Worm (Caenorhabditis elegans): Measurements from ENCODE around the gene F15E6.3.

Gene F15E6.3

DNA sequence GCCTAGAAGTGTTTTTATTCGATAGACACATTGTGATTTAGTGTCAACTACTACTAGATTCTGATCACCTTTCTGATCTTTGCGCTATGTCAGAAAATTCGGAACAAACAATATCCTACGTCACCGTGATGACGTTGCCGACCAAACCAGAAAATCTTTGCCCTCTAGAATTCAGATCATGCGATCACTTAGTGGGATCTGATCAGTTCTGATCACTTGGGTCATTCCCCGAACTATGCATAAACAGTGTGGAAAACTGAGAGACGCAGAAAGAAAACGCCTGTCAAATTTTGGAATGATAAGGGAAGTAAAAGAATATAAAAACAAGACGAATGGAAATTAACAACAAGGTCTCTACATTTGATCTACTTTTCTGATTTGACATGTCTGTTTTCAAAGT, at the start of gene F15E6.3:
TSS of gene F15E6.3 (plus strand) at position 344 of the 400 bp plus-strand sequence.
- TF ChIP-seq ceh-16 (tag; optimal IDR thresholded peaks at IDR 0.05): no peak
- TF ChIP-seq nhr-129 (tag; optimal IDR thresholded peaks at IDR 0.05): peak; percentile 18
- peak; percentile 72 for TF ChIP-seq nhr-21 (tag; optimal IDR thresholded peaks at IDR 0.05)
- no peak for TF ChIP-seq nhr-12 (tag; optimal IDR thresholded peaks at IDR 0.05)
- TF ChIP-seq nhr-6 (tag; optimal IDR thresholded peaks at IDR 0.05): no peak
- TF ChIP-seq nhr-25 (tag; optimal IDR thresholded peaks at IDR 0.05): peak; percentile 72
- no peak for TF ChIP-seq unc-62 (GFP tag; optimal IDR thresholded peaks at IDR 0.05)
- TF ChIP-seq sma-3 (GFP tag; optimal IDR thresholded peaks at IDR 0.05): peak; percentile 85
- TF ChIP-seq sma-9 (GFP tag; optimal IDR thresholded peaks at IDR 0.05): peak; percentile 78
- TF ChIP-seq sma-9 (tag; optimal IDR thresholded peaks at IDR 0.05): no peak
- peak; percentile 23 for TF ChIP-seq gmeb-1 (tag; optimal IDR thresholded peaks at IDR 0.05)

DNA sequence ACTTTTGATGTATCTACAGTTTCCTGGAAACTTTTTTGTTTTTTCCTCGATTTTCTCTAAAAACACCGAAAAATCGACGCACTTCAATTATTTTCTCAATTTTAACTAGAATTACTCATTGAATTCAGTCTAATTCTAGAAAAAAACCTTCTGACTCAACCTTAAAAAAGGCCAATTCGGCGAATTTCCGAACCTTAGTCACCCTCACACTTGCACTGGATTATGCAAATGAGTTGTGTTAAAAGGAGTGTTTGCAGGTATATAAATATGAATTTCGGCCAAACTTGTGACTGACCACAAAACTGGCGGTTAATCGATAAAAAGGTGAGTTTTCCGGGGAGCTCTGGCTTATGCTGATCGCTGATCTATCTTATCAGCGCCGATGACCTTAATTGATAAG, 48.2 kb upstream of the F15E6.3 start, which contains the start of gene ttr-20:
TSS of gene ttr-20 (plus strand) at position 301 of the 400 bp plus-strand sequence.
- TF ChIP-seq fos-1 (tag; optimal IDR thresholded peaks at IDR 0.05) (no peak), alr-1 (tag; optimal IDR thresholded peaks at IDR 0.05) (no peak), ztf-4 (tag; optimal IDR thresholded peaks at IDR 0.05) (no peak), ztf-1 (GFP tag; conservative IDR thresholded peaks at IDR 0.05) (no peak), zag-1 (tag; optimal IDR thresholded peaks at IDR 0.05) (no peak), ceh-16 (tag; optimal IDR thresholded peaks at IDR 0.05) (no peak), R02D3.7 (tag; optimal IDR thresholded peaks at IDR 0.05) (no peak)

DNA sequence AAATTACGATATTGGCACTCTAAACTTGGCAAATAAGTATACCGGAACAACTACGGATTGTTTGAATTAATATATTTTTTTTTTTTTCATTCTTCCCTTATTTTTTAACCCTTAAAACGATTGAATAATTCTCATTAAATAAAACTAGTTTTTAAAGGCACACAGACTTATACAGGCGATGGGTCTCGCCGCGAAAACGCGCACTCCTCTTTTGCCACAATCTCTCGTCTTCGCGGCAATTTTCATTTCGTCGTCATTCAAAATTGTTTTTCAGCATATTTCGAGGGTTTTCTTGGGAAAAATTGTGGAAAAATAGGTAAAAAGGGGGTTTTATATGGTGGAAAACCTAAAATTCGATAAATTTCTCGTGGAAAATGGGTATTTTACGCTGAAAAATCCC, 47.4 kb upstream of the F15E6.3 start:
- TF ChIP-seq crh-2 (tag; optimal IDR thresholded peaks at IDR 0.05) (peak; percentile 11), lin-13 (GFP tag; optimal IDR thresholded peaks at IDR 0.05) (peak; percentile 35), sma-9 (GFP tag; optimal IDR thresholded peaks at IDR 0.05) (peak; percentile 66), sma-9 (tag; optimal IDR thresholded peaks at IDR 0.05) (no peak), dmd-4 (tag; optimal IDR thresholded peaks at IDR 0.05) (no peak), alr-1 (tag; optimal IDR thresholded peaks at IDR 0.05) (no peak), nhr-25 (tag; optimal IDR thresholded peaks at IDR 0.05) (peak; percentile 33), ceh-16 (tag; optimal IDR thresholded peaks at IDR 0.05) (no peak), R02D3.7 (tag; optimal IDR thresholded peaks at IDR 0.05) (no peak), nhr-129 (tag; optimal IDR thresholded peaks at IDR 0.05) (no peak), peb-1 (tag; optimal IDR thresholded peaks at IDR 0.05) (no peak), fos-1 (tag; optimal IDR thresholded peaks at IDR 0.05) (no peak), nhr-6 (tag; optimal IDR thresholded peaks at IDR 0.05) (no peak), lin-39 (tag; optimal IDR thresholded peaks at IDR 0.05) (no peak), egl-27 (tag; optimal IDR thresholded peaks at IDR 0.05) (no peak), unc-62 (GFP tag; optimal IDR thresholded peaks at IDR 0.05) (no peak), zag-1 (tag; optimal IDR thresholded peaks at IDR 0.05) (no peak), ama-1 (optimal IDR thresholded peaks at IDR 0.05) (no peak), snpc-4 (tag; optimal IDR thresholded peaks at IDR 0.05) (peak; percentile 42), ztf-11 (tag; optimal IDR thresholded peaks at IDR 0.05) (no peak), mab-5 (tag; optimal IDR thresholded peaks at IDR 0.05) (no peak), lsy-2 (tag; optimal IDR thresholded peaks at IDR 0.05) (peak; percentile 39 to 85), ceh-82 (tag; optimal IDR thresholded peaks at IDR 0.05) (no peak), mbf-1 (tag; optimal IDR thresholded peaks at IDR 0.05) (no peak), elt-1 (tag; optimal IDR thresholded peaks at IDR 0.05) (no peak), nhr-237 (tag; optimal IDR thresholded peaks at IDR 0.05) (no peak), nhr-12 (tag; optimal IDR thresholded peaks at IDR 0.05) (no peak), nhr-11 (tag; optimal IDR thresholded peaks at IDR 0.05) (no peak), ztf-1 (GFP tag; conservative IDR thresholded peaks at IDR 0.05) (no peak), sem-4 (tag; optimal IDR thresholded peaks at IDR 0.05) (no peak), unc-39 (tag; optimal IDR thresholded peaks at IDR 0.05) (no peak), nhr-10 (tag; optimal IDR thresholded peaks at IDR 0.05) (no peak), elt-3 (tag; optimal IDR thresholded peaks at IDR 0.05) (no peak), skn-1 (tag; optimal IDR thresholded peaks at IDR 0.05) (no peak), C34F6.9 (tag; optimal IDR thresholded peaks at IDR 0.05) (peak; percentile 51), nhr-77 (tag; optimal IDR thresholded peaks at IDR 0.05) (no peak), unc-55 (GFP tag; optimal IDR thresholded peaks at IDR 0.05) (peak; percentile 78), ZK546.5 (tag; optimal IDR thresholded peaks at IDR 0.05) (no peak), gmeb-1 (tag; optimal IDR thresholded peaks at IDR 0.05) (peak; percentile 65), F13H6.1 (tag; optimal IDR thresholded peaks at IDR 0.05) (peak; percentile 20), ztf-4 (tag; optimal IDR thresholded peaks at IDR 0.05) (no peak), aly-2 (tag; optimal IDR thresholded peaks at IDR 0.05) (no peak), lin-11 (tag; optimal IDR thresholded peaks at IDR 0.05) (peak; percentile 19), Y55F3AM.14 (GFP tag; optimal IDR thresholded peaks at IDR 0.05) (no peak), nhr-23 (tag; optimal IDR thresholded peaks at IDR 0.05) (no peak), nhr-21 (tag; optimal IDR thresholded peaks at IDR 0.05) (peak; percentile 40), blmp-1 (tag; optimal IDR thresholded peaks at IDR 0.05; ENCODE audit: insufficient read depth) (no peak), mdl-1 (tag; optimal IDR thresholded peaks at IDR 0.05) (no peak), sma-3 (GFP tag; optimal IDR thresholded peaks at IDR 0.05) (peak; percentile 20)

All from whole organism, L2 larva.